Fruit fly (Drosophila melanogaster) whole organism, embryonic: ENCODE results near the gene Oseg1.

Experiments
- CG10274 ChIP-seq: fragments of 200-800 bp; sonication (Bioruptor generic); optimal IDR thresholded peaks from 3 replicates; lab custom pipeline; 2017; ENCODE audit warnings: missing biosample characterization, mild to moderate bottlenecking, missing genetic modification characterization
- CG10431 ChIP-seq: fragments of 200-800 bp; sonication (Bioruptor generic); optimal IDR thresholded peaks from 3 replicates; lab custom pipeline; 2018; ENCODE audit warnings: missing biosample characterization, mild to moderate bottlenecking, missing genetic modification characterization
- CG10462 ChIP-seq: fragments of 200-800 bp; sonication (Bioruptor generic); optimal IDR thresholded peaks from 2 replicates; lab custom pipeline; 2016; ENCODE audit warnings: missing biosample characterization, missing genetic modification characterization
- CG10543 ChIP-seq: fragments of 200-800 bp; sonication (Bioruptor generic); optimal IDR thresholded peaks from 3 replicates; lab custom pipeline; 2017; ENCODE audit warnings: missing biosample characterization, mild to moderate bottlenecking, missing genetic modification characterization, moderate library complexity
- CG10654 ChIP-seq: fragments of 200-800 bp; sonication (Bioruptor generic); optimal IDR thresholded peaks from 2 replicates; lab custom pipeline; 2016; ENCODE audit warnings: missing biosample characterization, missing genetic modification characterization
- CG12219 ChIP-seq: fragments of 200-800 bp; sonication (Bioruptor generic); optimal IDR thresholded peaks from 3 replicates; lab custom pipeline; 2018; ENCODE audit warnings: missing biosample characterization, mild to moderate bottlenecking, missing genetic modification characterization
- CG12299 ChIP-seq: fragments of 200-800 bp; sonication (Bioruptor generic); optimal IDR thresholded peaks from 2 replicates; lab custom pipeline; 2018; ENCODE audit warnings: missing biosample characterization, mild to moderate bottlenecking, missing genetic modification characterization
- CG12391 ChIP-seq: fragments of 200-800 bp; sonication (Bioruptor generic); optimal IDR thresholded peaks from 3 replicates; lab custom pipeline; 2018; ENCODE audit warnings: missing biosample characterization, mild to moderate bottlenecking, missing genetic modification characterization, moderate library complexity
- CG13287 ChIP-seq: fragments of 200-800 bp; sonication (Bioruptor generic); IDR thresholded peaks from 2 replicates; pipeline ENCODE4 v1.3.6; 2022; ENCODE audit warnings: missing biosample characterization, missing genetic modification characterization; ENCODE audit not compliant: partially characterized antibody
- CG13775 ChIP-seq: fragments of 200-800 bp; sonication (Bioruptor generic); optimal IDR thresholded peaks from 3 replicates; lab custom pipeline; 2017; ENCODE audit warnings: missing biosample characterization, mild to moderate bottlenecking, missing genetic modification characterization
- CG14014 ChIP-seq: fragments of 200-800 bp; sonication (Bioruptor generic); IDR thresholded peaks from 2 replicates; pipeline ENCODE4 v1.3.6; 2022; ENCODE audit warnings: missing biosample characterization, missing genetic modification characterization
- CG14050 ChIP-seq: fragments of 200-800 bp; sonication (Bioruptor generic); IDR thresholded peaks from 3 replicates; pipeline ENCODE4 v1.3.6; 2022; ENCODE audit warnings: missing biosample characterization, missing genetic modification characterization
- CG17612 ChIP-seq: fragments of 200-800 bp; sonication (Bioruptor generic); IDR thresholded peaks from 2 replicates; pipeline ENCODE4 v1.3.6; 2022; ENCODE audit warnings: missing biosample characterization, missing genetic modification characterization
- CG1792 ChIP-seq: fragments of 200-800 bp; sonication (Bioruptor generic); optimal IDR thresholded peaks from 2 replicates; lab custom pipeline; 2016; ENCODE audit warnings: missing biosample characterization, missing genetic modification characterization
- CG2129 ChIP-seq: fragments of 200-800 bp; sonication (Bioruptor generic); IDR thresholded peaks from 2 replicates; pipeline ENCODE4 v1.3.6; 2022; ENCODE audit warnings: missing biosample characterization, missing genetic modification characterization; ENCODE audit not compliant: partially characterized antibody
- CG3163 ChIP-seq: fragments of 200-800 bp; sonication (Bioruptor generic); optimal IDR thresholded peaks from 3 replicates; lab custom pipeline; 2016; ENCODE audit warnings: missing biosample characterization, missing genetic modification characterization
- CG32772 ChIP-seq: fragments of 200-800 bp; sonication (Bioruptor generic); IDR thresholded peaks from 2 replicates; pipeline ENCODE4 v1.3.6; 2022; ENCODE audit warnings: missing biosample characterization, missing genetic modification characterization
- CG3281 ChIP-seq: fragments of 200-800 bp; sonication (Bioruptor generic); optimal IDR thresholded peaks from 3 replicates; lab custom pipeline; 2017; ENCODE audit warnings: missing biosample characterization, mild to moderate bottlenecking, missing genetic modification characterization
- CG42726 ChIP-seq: fragments of 200-800 bp; sonication (Bioruptor generic); IDR thresholded peaks from 2 replicates; pipeline ENCODE4 v1.3.6; 2022; ENCODE audit warnings: missing biosample characterization, missing genetic modification characterization; ENCODE audit not compliant: partially characterized antibody
- CG4404 ChIP-seq: fragments of 200-800 bp; sonication (Bioruptor generic); IDR thresholded peaks from 2 replicates; pipeline ENCODE4 v1.3.6; 2022; ENCODE audit warnings: missing biosample characterization, missing genetic modification characterization
- CG5180 ChIP-seq: fragments of 200-800 bp; sonication (Bioruptor generic); optimal IDR thresholded peaks from 3 replicates; lab custom pipeline; 2017; ENCODE audit warnings: missing biosample characterization, missing genetic modification characterization, mild to moderate bottlenecking, moderate library complexity, missing genetic modification reagents
- CG8089 ChIP-seq: fragments of 200-800 bp; sonication (Bioruptor generic); optimal IDR thresholded peaks from 3 replicates; lab custom pipeline; 2016; ENCODE audit warnings: missing biosample characterization, missing genetic modification characterization
- CG8281 ChIP-seq: fragments of 200-800 bp; sonication (Bioruptor generic); optimal IDR thresholded peaks from 2 replicates; lab custom pipeline; 2018; ENCODE audit warnings: missing biosample characterization, mild to moderate bottlenecking, missing genetic modification characterization, moderate library complexity
- CG9727 ChIP-seq: fragments of 200-800 bp; sonication (Bioruptor generic); optimal IDR thresholded peaks from 3 replicates; lab custom pipeline; 2017; ENCODE audit warnings: missing biosample characterization, mild to moderate bottlenecking, missing genetic modification characterization
- CG9932 ChIP-seq: fragments of 200-800 bp; sonication (Bioruptor generic); IDR thresholded peaks from 2 replicates; pipeline ENCODE4 v1.3.6; 2022; ENCODE audit warnings: missing biosample characterization, missing genetic modification characterization
- CHES-1-like ChIP-seq: fragments of 200-800 bp; sonication (Bioruptor generic); optimal IDR thresholded peaks from 2 replicates; lab custom pipeline; 2016; ENCODE audit warnings: missing biosample characterization, missing genetic modification characterization
- Dip3 ChIP-seq: fragments of 200-800 bp; sonication (Bioruptor generic); optimal IDR thresholded peaks from 3 replicates; lab custom pipeline; 2016; ENCODE audit warnings: missing biosample characterization, missing genetic modification characterization
- Doc2 ChIP-seq: fragments of 200-800 bp; sonication (Bioruptor generic); IDR thresholded peaks from 2 replicates; pipeline ENCODE4 v1.3.6; 2022; ENCODE audit warnings: missing biosample characterization, missing genetic modification characterization
- Dp ChIP-seq: fragments of 200-800 bp; sonication (Bioruptor generic); optimal IDR thresholded peaks from 2 replicates; lab custom pipeline; 2018; ENCODE audit warnings: missing biosample characterization, mild to moderate bottlenecking, missing genetic modification characterization, moderate library complexity
- Dref ChIP-seq: fragments of 200-800 bp; sonication (Bioruptor generic); IDR thresholded peaks from 2 replicates; pipeline ENCODE4 v1.3.6; 2022; ENCODE audit warnings: missing biosample characterization, missing genetic modification characterization
- Fer1 ChIP-seq: fragments of 200-800 bp; sonication (Bioruptor generic); optimal IDR thresholded peaks from 2 replicates; lab custom pipeline; 2017; ENCODE audit warnings: missing biosample characterization, mild to moderate bottlenecking, missing genetic modification characterization
- Hr39 ChIP-seq: fragments of >200 bp; optimal IDR thresholded peaks from 2 replicates; lab custom pipeline; 2017
- Kr ChIP-seq: fragments of 200-800 bp; sonication (Bioruptor generic); optimal IDR thresholded peaks from 2 replicates; lab custom pipeline; 2017; ENCODE audit warnings: missing biosample characterization, mild to moderate bottlenecking, missing genetic modification characterization
- Mad ChIP-seq: fragments of 200-800 bp; sonication (Bioruptor generic); optimal IDR thresholded peaks from 2 replicates; lab custom pipeline; 2016; ENCODE audit warnings: missing biosample characterization, missing genetic modification characterization
- Mrtf ChIP-seq: fragments of 200-800 bp; sonication (Bioruptor generic); IDR thresholded peaks from 3 replicates; pipeline ENCODE4 v1.3.6; 2022; ENCODE audit warnings: missing biosample characterization, missing genetic modification characterization
- NfI ChIP-seq: fragments of 200-800 bp; sonication (Bioruptor generic); optimal IDR thresholded peaks from 3 replicates; lab custom pipeline; 2018; ENCODE audit warnings: missing biosample characterization, mild to moderate bottlenecking, missing genetic modification characterization, moderate library complexity
- Opbp ChIP-seq: fragments of 200-800 bp; sonication (Bioruptor generic); IDR thresholded peaks from 3 replicates; pipeline ENCODE4 v1.3.6; 2022; ENCODE audit warnings: missing biosample characterization, missing genetic modification characterization; ENCODE audit not compliant: partially characterized antibody
- btn ChIP-seq: fragments of 200-800 bp; sonication (Bioruptor generic); optimal IDR thresholded peaks from 2 replicates; lab custom pipeline; 2016; ENCODE audit warnings: missing biosample characterization, missing genetic modification characterization
- da ChIP-seq: fragments of 200-800 bp; sonication (Bioruptor generic); optimal IDR thresholded peaks from 2 replicates; lab custom pipeline; 2016; ENCODE audit warnings: missing biosample characterization, missing genetic modification characterization
- dpn ChIP-seq, 2 experiments: fragments of 200-800 bp; sonication (Bioruptor generic); optimal IDR thresholded peaks; 3 replicates each; lab custom pipeline; 2016; ENCODE audit warnings: missing biosample characterization in 2 of 2, missing genetic modification characterization in 2 of 2
- fd102C ChIP-seq: fragments of 200-800 bp; sonication (Bioruptor generic); optimal IDR thresholded peaks from 2 replicates; lab custom pipeline; 2018; ENCODE audit warnings: missing biosample characterization, mild to moderate bottlenecking, missing genetic modification characterization, moderate library complexity
- fd3F ChIP-seq: fragments of 200-800 bp; sonication (Bioruptor generic); optimal IDR thresholded peaks from 2 replicates; lab custom pipeline; 2018; ENCODE audit warnings: missing biosample characterization, mild to moderate bottlenecking, missing genetic modification characterization, moderate library complexity
- hbn ChIP-seq: fragments of 200-800 bp; sonication (Bioruptor generic); IDR thresholded peaks from 2 replicates; pipeline ENCODE4 v1.3.6; 2022; ENCODE audit warnings: missing biosample characterization, missing genetic modification characterization; ENCODE audit not compliant: partially characterized antibody
- pnt ChIP-seq: fragments of 200-800 bp; sonication (Bioruptor generic); optimal IDR thresholded peaks from 3 replicates; lab custom pipeline; 2016; ENCODE audit warnings: missing biosample characterization, missing genetic modification characterization
- sd ChIP-seq: fragments of 200-800 bp; sonication (Bioruptor generic); optimal IDR thresholded peaks from 3 replicates; lab custom pipeline; 2018; ENCODE audit warnings: missing biosample characterization, mild to moderate bottlenecking, missing genetic modification characterization, moderate library complexity
- sim ChIP-seq: fragments of 200-800 bp; sonication (Bioruptor generic); IDR thresholded peaks from 2 replicates; pipeline ENCODE4 v1.3.6; 2022; ENCODE audit warnings: missing biosample characterization, missing genetic modification characterization
- sima ChIP-seq: fragments of 200-800 bp; sonication (Bioruptor generic); optimal IDR thresholded peaks from 2 replicates; lab custom pipeline; 2016; ENCODE audit warnings: missing biosample characterization, missing genetic modification characterization
- sug ChIP-seq: fragments of 200-800 bp; optimal IDR thresholded peaks from 2 replicates; lab custom pipeline; 2019; ENCODE audit warnings: missing biosample characterization, mild to moderate bottlenecking, missing genetic modification characterization, moderate library complexity
- tgo ChIP-seq: fragments of 200-800 bp; sonication (Bioruptor generic); IDR thresholded peaks from 3 replicates; pipeline ENCODE4 v1.3.6; 2022; ENCODE audit warnings: missing biosample characterization, missing genetic modification characterization
- yki ChIP-seq: fragments of >200 bp; optimal IDR thresholded peaks from 3 replicates; lab custom pipeline; 2018
- zfh2 ChIP-seq: fragments of 200-800 bp; sonication (Bioruptor generic); optimal IDR thresholded peaks from 2 replicates; lab custom pipeline; 2016; ENCODE audit warnings: missing biosample characterization, missing genetic modification characterization

Gene Oseg1

dm6 chr3L:8395630-8396168 is 16.9 kb downstream of the Oseg1 start, which contains the start of gene CG7120 (continued):
- TF ChIP-seq fd3F (GFP tag; lab: Kevin White, UChicago) = peak; percentile 13
- TF ChIP-seq CG10543 (GFP tag; lab: Kevin White, UChicago) = no peak
- no peak for TF ChIP-seq CG3281 (GFP tag; lab: Kevin White, UChicago)
- TF ChIP-seq CG8089 (GFP tag; lab: Kevin White, UChicago) = peak; percentile 51
- no peak for TF ChIP-seq CG32772 (GFP tag; lab: Robert Waterston, UW)
- no peak for TF ChIP-seq sd (tag; lab: Kevin White, UChicago)
- TF ChIP-seq CG13775 (GFP tag; lab: Kevin White, UChicago) = peak; percentile 34
- peak; percentile 41; the same call in 1 of the 2 replicates for TF ChIP-seq CG14014 (GFP tag; lab: Robert Waterston, UW)
- no peak for TF ChIP-seq sima (GFP tag; lab: Kevin White, UChicago)
- TF ChIP-seq Kr (GFP tag; lab: Kevin White, UChicago) = no peak
- no peak for TF ChIP-seq CG2129 (GFP tag; lab: Robert Waterston, UW)
- peak; percentile 15 for TF ChIP-seq CG5180 (GFP tag; lab: Kevin White, UChicago)
- TF ChIP-seq Mrtf (GFP tag; lab: Robert Waterston, UW) = no peak
- TF ChIP-seq btn (GFP tag; lab: Kevin White, UChicago) = peak; percentile 22
- TF ChIP-seq CG12219 = peak; percentile 31
- no peak for TF ChIP-seq CG17612
- TF ChIP-seq CG1792 (GFP tag; lab: Kevin White, UChicago) = no peak
- no peak for TF ChIP-seq CG42726 (GFP tag; lab: Robert Waterston, UW)
- TF ChIP-seq Fer1 (GFP tag; lab: Kevin White, UChicago) = no peak
- no peak for TF ChIP-seq CG10274 (GFP tag; lab: Kevin White, UChicago)
- no peak for TF ChIP-seq hbn (GFP tag; lab: Robert Waterston, UW)
- no peak for TF ChIP-seq CG8281 (tag; lab: Kevin White, UChicago)
- TF ChIP-seq CG12299 (tag; lab: Kevin White, UChicago) = no peak
- TF ChIP-seq da (GFP tag; lab: Kevin White, UChicago) = no peak
- no peak for TF ChIP-seq CG4404 (GFP tag; lab: Robert Waterston, UW)
- TF ChIP-seq pnt (GFP tag; lab: Kevin White, UChicago) = no peak
- peak; percentile 14 for TF ChIP-seq CG10654 (GFP tag; lab: Kevin White, UChicago)
- TF ChIP-seq CG3163 (GFP tag; lab: Kevin White, UChicago) = no peak
- TF ChIP-seq CG9932 = no peak; the same call in 1 of the 2 replicates
- TF ChIP-seq Dp (GFP tag; lab: Kevin White, UChicago) = no peak
- no peak for TF ChIP-seq sug (tag; lab: Kevin White, UChicago)
- TF ChIP-seq Dref (GFP tag; lab: Robert Waterston, UW) = no peak
- peak; percentile 27 to 47 for TF ChIP-seq dpn (GFP tag; optimal IDR thresholded peaks at IDR 0.05; lab: Kevin White, UChicago)
- TF ChIP-seq Hr39 (lab: Kevin White, UChicago) = no peak
- TF ChIP-seq NfI (GFP tag; lab: Kevin White, UChicago) = peak; percentile 45
- no peak for TF ChIP-seq zfh2 (GFP tag; lab: Kevin White, UChicago)
- TF ChIP-seq CHES-1-like (GFP tag; lab: Kevin White, UChicago) = no peak
- TF ChIP-seq CG13287 (GFP tag; lab: Robert Waterston, UW) = no peak
- peak; percentile 58 for TF ChIP-seq CG12391 (tag; lab: Kevin White, UChicago)
- TF ChIP-seq Mad (GFP tag; lab: Kevin White, UChicago) = no peak
- TF ChIP-seq Doc2 (GFP tag; lab: Robert Waterston, UW) = no peak
- peak; percentile 32; the same call in 1 of the 2 replicates for TF ChIP-seq sim (GFP tag; lab: Robert Waterston, UW)
- TF ChIP-seq CG10431 = no peak
- peak; percentile 6; the same call in 1 of the 3 replicates for TF ChIP-seq Opbp (GFP tag; lab: Robert Waterston, UW)
- no peak for TF ChIP-seq fd102C (GFP tag; lab: Kevin White, UChicago)
- peak; percentile 32 for TF ChIP-seq CG9727 (GFP tag; lab: Kevin White, UChicago)
- TF ChIP-seq CG10462 (GFP tag; lab: Kevin White, UChicago) = no peak
- TF ChIP-seq Dip3 (GFP tag; lab: Kevin White, UChicago) = peak; percentile 38
- TF ChIP-seq tgo (GFP tag; lab: Robert Waterston, UW) = no peak
- no peak for TF ChIP-seq CG14050 (GFP tag; lab: Robert Waterston, UW)
- TF ChIP-seq yki = no peak
